Fruit fly (Drosophila melanogaster) Kc167 (cell line): ENCODE data around the gene CG2604.

ENCODE experiments used
- Myc ChIP-seq: fragments of >200 bp; optimal IDR thresholded peaks from 2 replicates; lab custom pipeline; 2017; ENCODE audit warnings: missing external identifiers
- Sin3A ChIP-seq: fragments of >200 bp; optimal IDR thresholded peaks from 2 replicates; lab custom pipeline; 2018; ENCODE audit warnings: missing external identifiers
- h ChIP-seq: fragments of >200 bp; optimal IDR thresholded peaks from 3 replicates; lab custom pipeline; 2018; ENCODE audit warnings: missing external identifiers
- insv ChIP-seq: fragments of >200 bp; optimal IDR thresholded peaks from 3 replicates; lab custom pipeline; 2018; ENCODE audit warnings: missing external identifiers
- psq ChIP-seq: fragments of >200 bp; optimal IDR thresholded peaks from 2 replicates; lab custom pipeline; 2017; ENCODE audit warnings: missing external identifiers
- ttk ChIP-seq: sonication (Bioruptor generic); optimal IDR thresholded peaks from 2 replicates; lab custom pipeline; 2017; ENCODE audit warnings: missing external identifiers

The CG2604 gene

dm6 chr3R:5223839-5224238 lies 674 bp upstream of the CG2604 start, which contains the start of gene CG14664:
Gene CG14664 (plus strand): TSS chr3R:5224139.
- TF ChIP-seq Sin3A (lab: Kevin White, UChicago) = no peak
- TF ChIP-seq ttk (lab: Kevin White, UChicago) = no peak
- TF ChIP-seq h = no peak
- no peak for TF ChIP-seq psq (lab: Kevin White, UChicago)
- no peak for TF ChIP-seq Myc
- TF ChIP-seq insv (lab: Kevin White, UChicago) = no peak

- TF ChIP-seq psq (lab: Kevin White, UChicago) (no peak), insv (lab: Kevin White, UChicago) (no peak)
Observed at dm6 chr3R:5219466-5219865, 3.7 kb downstream of the CG2604 start, which contains the start of the genes Prosbeta2R2 and CG1116. Gene Prosbeta2R2 (minus strand): TSS chr3R:5219528. Gene CG1116 (plus strand): TSS chr3R:5219657.

dm6 chr3R:5217278-5217714 lies 5.9 kb downstream of the CG2604 start, which contains the start of gene cno:
Gene cno (minus strand): TSS chr3R:5217456.
- TF ChIP-seq Sin3A (lab: Kevin White, UChicago) = no peak
- no peak for TF ChIP-seq Myc
- TF ChIP-seq insv (lab: Kevin White, UChicago) = no peak
- TF ChIP-seq h = no peak
- TF ChIP-seq ttk (lab: Kevin White, UChicago) = no peak
- TF ChIP-seq psq (lab: Kevin White, UChicago) = no peak

dm6 chr3R:5216308-5216765 lies 6.8 kb downstream of the CG2604 start:
- TF ChIP-seq ttk (lab: Kevin White, UChicago) (no peak), Myc (no peak), insv (lab: Kevin White, UChicago) (no peak), Sin3A (lab: Kevin White, UChicago) (no peak), psq (lab: Kevin White, UChicago) (no peak), h (no peak)

dm6 chr3R:5215334-5216307 lies 7.5 kb downstream of the CG2604 start:
- TF ChIP-seq ttk (lab: Kevin White, UChicago) (no peak), Myc (no peak), Sin3A (lab: Kevin White, UChicago) (no peak), psq (lab: Kevin White, UChicago) (no peak), insv (lab: Kevin White, UChicago) (no peak), h (no peak)

- TF ChIP-seq Sin3A (lab: Kevin White, UChicago) (no peak), ttk (lab: Kevin White, UChicago) (no peak), h (no peak), Myc (no peak), insv (lab: Kevin White, UChicago) (no peak), psq (lab: Kevin White, UChicago) (no peak)
Observed at dm6 chr3R:5214162-5214916, 8.8 kb downstream of the CG2604 start.

dm6 chr3R:5213309-5213708 lies 9.9 kb downstream of the CG2604 start:
- no peak for TF ChIP-seq Sin3A (lab: Kevin White, UChicago)
- no peak for TF ChIP-seq ttk (lab: Kevin White, UChicago)
- no peak for TF ChIP-seq h
- no peak for TF ChIP-seq psq (lab: Kevin White, UChicago)
- no peak for TF ChIP-seq insv (lab: Kevin White, UChicago)
- no peak for TF ChIP-seq Myc

dm6 chr3R:5212759-5213053 lies 10.5 kb downstream of the CG2604 start:
- no peak for TF ChIP-seq ttk (lab: Kevin White, UChicago)
- no peak for TF ChIP-seq psq (lab: Kevin White, UChicago)
- no peak for TF ChIP-seq insv (lab: Kevin White, UChicago)
- TF ChIP-seq h = no peak
- no peak for TF ChIP-seq Sin3A (lab: Kevin White, UChicago)
- no peak for TF ChIP-seq Myc

dm6 chr3R:5211901-5212758 lies 11.0 kb downstream of the CG2604 start:
- TF ChIP-seq Myc (no peak), Sin3A (lab: Kevin White, UChicago) (no peak), psq (lab: Kevin White, UChicago) (no peak), h (no peak), ttk (lab: Kevin White, UChicago) (no peak), insv (lab: Kevin White, UChicago) (no peak)

- TF ChIP-seq h (no peak), ttk (lab: Kevin White, UChicago) (no peak), psq (lab: Kevin White, UChicago) (no peak), Myc (no peak), Sin3A (lab: Kevin White, UChicago) (no peak), insv (lab: Kevin White, UChicago) (no peak)
Observed at dm6 chr3R:5211401-5211800, 11.8 kb downstream of the CG2604 start.

- TF ChIP-seq Myc (no peak), ttk (lab: Kevin White, UChicago) (no peak), insv (lab: Kevin White, UChicago) (no peak), Sin3A (lab: Kevin White, UChicago) (no peak), h (no peak), psq (lab: Kevin White, UChicago) (no peak)
Observed at dm6 chr3R:5209481-5209880, 13.7 kb downstream of the CG2604 start.
